Worm (Caenorhabditis elegans) whole organism, L2 larva: ENCODE measurements around the gene fipr-4.

Experiments
- C34F6.9 ChIP-seq: fragments of 150-350 bp; optimal IDR thresholded peaks from 2 replicates; lab custom pipeline; 2014; ENCODE audit warnings: missing biosample characterization, missing genetic modification characterization
- F13H6.1 ChIP-seq: sonication (generic microtip); optimal IDR thresholded peaks from 2 replicates; lab custom pipeline; 2016; ENCODE audit warnings: missing genetic modification characterization, missing compliant biosample characterization
- R02D3.7 ChIP-seq: fragments of 150-350 bp; optimal IDR thresholded peaks from 2 replicates; lab custom pipeline; 2014; ENCODE audit warnings: missing biosample characterization, missing genetic modification characterization
- Y55F3AM.14 ChIP-seq: fragments of 200-800 bp; sonication (Bioruptor generic); optimal IDR thresholded peaks from 2 replicates; lab custom pipeline; 2018; ENCODE audit warnings: mild to moderate bottlenecking, missing genetic modification characterization, missing compliant biosample characterization
- ZK546.5 ChIP-seq: sonication (generic microtip); optimal IDR thresholded peaks from 2 replicates; lab custom pipeline; 2017; ENCODE audit warnings: missing biosample characterization, missing genetic modification characterization
- alr-1 ChIP-seq: fragments of 150-350 bp; optimal IDR thresholded peaks from 2 replicates; lab custom pipeline; 2014; ENCODE audit warnings: missing biosample characterization, missing genetic modification characterization
- aly-2 ChIP-seq: fragments of 150-350 bp; optimal IDR thresholded peaks from 2 replicates; lab custom pipeline; 2014; ENCODE audit warnings: missing biosample characterization, missing genetic modification characterization
- ama-1 ChIP-seq: fragments of 150-350 bp; optimal IDR thresholded peaks from 2 replicates; lab custom pipeline; 2018; ENCODE audit warnings: inconsistent platforms
- blmp-1 ChIP-seq: sonication (generic microtip); optimal IDR thresholded peaks from 2 replicates; lab custom pipeline; 2017; ENCODE audit warnings: missing genetic modification characterization, mild to moderate bottlenecking, missing compliant biosample characterization, antibody characterized with exemption, moderate library complexity; ENCODE audit not compliant: insufficient read depth
- ceh-16 ChIP-seq: fragments of 150-350 bp; optimal IDR thresholded peaks from 2 replicates; lab custom pipeline; 2014; ENCODE audit warnings: missing biosample characterization, missing genetic modification characterization
- crh-2 ChIP-seq: sonication (generic microtip); optimal IDR thresholded peaks from 2 replicates; lab custom pipeline; 2017; ENCODE audit warnings: missing biosample characterization, missing genetic modification characterization
- dmd-4 ChIP-seq: sonication (generic microtip); optimal IDR thresholded peaks from 2 replicates; lab custom pipeline; 2017; ENCODE audit warnings: missing biosample characterization, missing genetic modification characterization
- egl-27 ChIP-seq: sonication (generic microtip); optimal IDR thresholded peaks from 3 replicates; lab custom pipeline; 2017; ENCODE audit warnings: missing biosample characterization, missing genetic modification reagents, missing genetic modification characterization
- elt-3 ChIP-seq: sonication (generic microtip); optimal IDR thresholded peaks from 2 replicates; lab custom pipeline; 2017; ENCODE audit warnings: missing biosample characterization, missing genetic modification characterization
- fos-1 ChIP-seq: fragments of 150-350 bp; optimal IDR thresholded peaks from 2 replicates; lab custom pipeline; 2014; ENCODE audit warnings: missing biosample characterization, missing genetic modification characterization
- gmeb-1 ChIP-seq: fragments of 150-350 bp; optimal IDR thresholded peaks from 2 replicates; lab custom pipeline; 2014; ENCODE audit warnings: missing biosample characterization, missing genetic modification characterization
- lin-11 ChIP-seq: fragments of 150-350 bp; sonication (generic microtip); optimal IDR thresholded peaks from 2 replicates; lab custom pipeline; 2014; ENCODE audit warnings: missing biosample characterization, missing genetic modification characterization, inconsistent platforms, mixed read lengths
- lin-13 ChIP-seq: fragments of 150-350 bp; optimal IDR thresholded peaks from 2 replicates; lab custom pipeline; 2014; ENCODE audit warnings: missing biosample characterization, missing genetic modification reagents, missing genetic modification characterization
- lin-39 ChIP-seq: fragments of 150-350 bp; optimal IDR thresholded peaks from 2 replicates; lab custom pipeline; 2014; ENCODE audit warnings: missing biosample characterization, missing genetic modification reagents, missing genetic modification characterization
- lsy-2 ChIP-seq, 2 experiments: fragments of 150-350 bp in 1 of 2; sonication (generic microtip) in 1 of 2; optimal IDR thresholded peaks; 2 replicates each; lab custom pipeline; 2014 to 2017; ENCODE audit warnings: missing biosample characterization in 2 of 2, missing genetic modification characterization in 2 of 2
- mab-5 ChIP-seq: fragments of 150-350 bp; optimal IDR thresholded peaks from 2 replicates; lab custom pipeline; 2014; ENCODE audit warnings: missing biosample characterization, missing genetic modification characterization
- nhr-10 ChIP-seq: sonication (generic microtip); optimal IDR thresholded peaks from 2 replicates; lab custom pipeline; 2017; ENCODE audit warnings: missing biosample characterization, missing genetic modification characterization
- nhr-11 ChIP-seq: fragments of 150-350 bp; optimal IDR thresholded peaks from 2 replicates; lab custom pipeline; 2014; ENCODE audit warnings: missing biosample characterization, missing genetic modification characterization
- nhr-12 ChIP-seq: fragments of 150-350 bp; optimal IDR thresholded peaks from 2 replicates; lab custom pipeline; 2014; ENCODE audit warnings: missing biosample characterization, missing genetic modification characterization
- nhr-129 ChIP-seq: fragments of 150-350 bp; optimal IDR thresholded peaks from 2 replicates; lab custom pipeline; 2014; ENCODE audit warnings: missing biosample characterization, missing genetic modification characterization
- nhr-23 ChIP-seq: fragments of 150-350 bp; optimal IDR thresholded peaks from 2 replicates; lab custom pipeline; 2014; ENCODE audit warnings: missing biosample characterization, missing genetic modification reagents, missing genetic modification characterization
- nhr-237 ChIP-seq: fragments of 150-350 bp; optimal IDR thresholded peaks from 2 replicates; lab custom pipeline; 2014; ENCODE audit warnings: missing biosample characterization, missing genetic modification characterization
- nhr-25 ChIP-seq: fragments of 150-350 bp; sonication (generic microtip); optimal IDR thresholded peaks from 3 replicates; lab custom pipeline; 2014; ENCODE audit warnings: missing biosample characterization, missing genetic modification characterization
- nhr-6 ChIP-seq: fragments of 150-350 bp; optimal IDR thresholded peaks from 2 replicates; lab custom pipeline; 2014; ENCODE audit warnings: missing biosample characterization, missing genetic modification characterization
- peb-1 ChIP-seq: fragments of 150-350 bp; optimal IDR thresholded peaks from 2 replicates; lab custom pipeline; 2014; ENCODE audit warnings: missing biosample characterization, missing genetic modification characterization
- skn-1 ChIP-seq: sonication (generic microtip); optimal IDR thresholded peaks from 2 replicates; lab custom pipeline; 2017; ENCODE audit warnings: missing biosample characterization, missing genetic modification characterization
- sma-3 ChIP-seq: sonication (generic microtip); optimal IDR thresholded peaks from 2 replicates; lab custom pipeline; 2016; ENCODE audit warnings: missing genetic modification reagents, missing genetic modification characterization, missing compliant biosample characterization
- sma-9 ChIP-seq, 2 experiments: fragments of 150-350 bp in 1 of 2; sonication (generic microtip) in 1 of 2; optimal IDR thresholded peaks; 2 replicates each; lab custom pipeline; 2014 to 2016; ENCODE audit warnings: missing genetic modification characterization in 2 of 2, mild to moderate bottlenecking in 1 of 2, missing biosample characterization in 1 of 2, missing compliant biosample characterization in 1 of 2, missing genetic modification reagents in 1 of 2, moderate library complexity in 1 of 2
- snpc-4 ChIP-seq: fragments of 150-350 bp; optimal IDR thresholded peaks from 2 replicates; lab custom pipeline; 2014; ENCODE audit warnings: missing biosample characterization, missing genetic modification characterization
- unc-39 ChIP-seq: fragments of 150-350 bp; optimal IDR thresholded peaks from 2 replicates; lab custom pipeline; 2014; ENCODE audit warnings: missing biosample characterization, missing genetic modification characterization
- unc-55 ChIP-seq: fragments of 150-350 bp; sonication (generic microtip); optimal IDR thresholded peaks from 3 replicates; lab custom pipeline; 2014; ENCODE audit warnings: missing biosample characterization, missing genetic modification reagents, missing genetic modification characterization
- unc-62 ChIP-seq: fragments of 150-350 bp; optimal IDR thresholded peaks from 2 replicates; lab custom pipeline; 2014; ENCODE audit warnings: missing biosample characterization, missing genetic modification reagents, missing genetic modification characterization
- zag-1 ChIP-seq: fragments of 150-350 bp; optimal IDR thresholded peaks from 2 replicates; lab custom pipeline; 2014; ENCODE audit warnings: missing biosample characterization, missing genetic modification characterization
- ztf-1 ChIP-seq: fragments of 200-800 bp; sonication (Bioruptor generic); conservative IDR thresholded peaks from 2 replicates; pipeline ENCODE4 v1.3.6; 2022; ENCODE audit warnings: missing genetic modification characterization, missing compliant biosample characterization
- ztf-11 ChIP-seq: sonication (generic microtip); optimal IDR thresholded peaks from 2 replicates; lab custom pipeline; 2017; ENCODE audit warnings: missing biosample characterization, missing genetic modification characterization

Gene fipr-4

DNA sequence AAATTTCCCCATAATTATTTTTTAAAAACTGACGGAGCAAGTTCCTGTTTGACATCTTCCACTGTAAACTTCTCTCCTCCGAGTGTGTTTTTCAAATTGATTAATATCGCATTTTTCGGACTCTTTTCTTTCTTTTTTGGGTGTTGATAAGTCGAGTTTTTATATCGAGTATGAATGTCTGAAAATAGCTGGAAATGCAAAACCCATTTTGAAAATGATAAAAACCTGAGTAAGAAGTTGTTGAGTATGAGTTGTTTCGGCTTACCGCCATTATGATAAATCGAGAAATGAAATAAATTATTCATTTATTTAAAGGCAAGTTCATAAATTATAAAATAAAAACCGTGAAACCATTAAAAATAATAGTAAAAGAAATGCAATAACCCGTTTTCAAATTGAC is 42.5 kb downstream of the fipr-4 start, which contains the start of gene ZK856.18:
ZK856.18 (minus strand) TSS at position 289 of the 400 bp plus-strand sequence.
- TF ChIP-seq alr-1 (tag; lab: Kevin White, UChicago): no peak
- TF ChIP-seq snpc-4 (tag; lab: Kevin White, UChicago): no peak
- TF ChIP-seq egl-27 (tag; lab: Kevin White, UChicago): no peak
- no peak for TF ChIP-seq lsy-2 (tag; optimal IDR thresholded peaks at IDR 0.05; lab: Kevin White, UChicago)
- no peak for TF ChIP-seq Y55F3AM.14 (GFP tag; lab: Kevin White, UChicago)
- no peak for TF ChIP-seq nhr-12
- TF ChIP-seq peb-1 (tag; lab: Kevin White, UChicago): no peak
- TF ChIP-seq nhr-25: no peak
- no peak for TF ChIP-seq unc-39 (tag; lab: Kevin White, UChicago)
- no peak for TF ChIP-seq lin-13 (GFP tag; lab: Kevin White, UChicago)
- TF ChIP-seq, all 48 proteins: peak for 0

DNA sequence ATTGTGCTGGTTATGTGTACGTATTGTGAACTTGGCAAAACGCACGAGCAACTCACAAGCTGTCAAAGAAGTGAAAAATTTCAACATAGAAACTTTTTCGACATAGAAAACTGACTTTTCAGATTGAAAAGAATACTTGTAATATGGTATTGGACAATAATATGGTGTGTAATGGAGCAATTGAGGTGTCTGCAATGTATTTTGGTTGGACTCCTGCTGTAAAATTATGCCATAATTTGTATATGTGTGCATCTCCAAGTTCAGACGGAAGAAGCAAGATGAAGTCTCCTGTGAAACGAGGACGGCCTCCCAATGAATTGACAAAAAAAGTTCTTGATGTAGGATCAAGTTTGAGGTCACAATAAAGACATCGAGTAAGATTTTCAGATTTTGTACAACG is 44.5 kb downstream of the fipr-4 start:
- TF ChIP-seq zag-1 (tag; lab: Kevin White, UChicago) (no peak), snpc-4 (tag; lab: Kevin White, UChicago) (no peak), sma-9 (GFP tag; optimal IDR thresholded peaks at IDR 0.05; lab: Kevin White, UChicago) (no peak), sma-9 (tag; optimal IDR thresholded peaks at IDR 0.05; lab: Kevin White, UChicago) (no peak), C34F6.9 (tag; lab: Kevin White, UChicago) (no peak), lsy-2 (tag; optimal IDR thresholded peaks at IDR 0.05; lab: Kevin White, UChicago) (no peak), nhr-6 (tag; lab: Kevin White, UChicago) (no peak), lin-11 (tag; lab: Kevin White, UChicago) (no peak), ZK546.5 (tag; lab: Kevin White, UChicago) (no peak), ceh-16 (tag; lab: Kevin White, UChicago) (no peak), gmeb-1 (tag; lab: Kevin White, UChicago) (no peak), dmd-4 (tag; lab: Kevin White, UChicago) (no peak), fos-1 (tag; lab: Kevin White, UChicago) (no peak), nhr-237 (no peak)

DNA sequence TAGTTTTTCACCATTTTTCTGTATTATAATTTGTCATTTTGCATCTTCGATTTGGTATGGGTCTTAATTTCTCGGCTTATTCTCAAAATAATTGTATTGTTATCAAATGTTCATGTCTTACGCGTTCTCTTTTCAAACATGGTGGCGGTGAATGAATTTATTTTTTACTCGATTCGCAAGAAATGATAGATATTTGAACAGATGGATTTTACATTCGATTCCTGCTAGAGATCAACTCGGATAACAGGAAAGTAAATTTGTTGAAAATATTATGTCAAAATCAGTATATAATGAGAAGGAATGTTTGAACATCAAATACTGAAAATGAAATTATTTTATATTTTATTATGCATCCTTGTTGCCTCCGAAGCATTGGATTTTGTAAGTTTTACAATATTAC is 45.3 kb downstream of the fipr-4 start, which contains the start of gene ZK856.4:
ZK856.4 (plus strand) TSS at position 301 of the 400 bp plus-strand sequence.
- TF ChIP-seq ztf-1 (GFP tag; lab: Robert Waterston, UW): no peak
- TF ChIP-seq nhr-12: no peak
- TF ChIP-seq R02D3.7 (tag; lab: Kevin White, UChicago): no peak
- TF ChIP-seq lin-11 (tag; lab: Kevin White, UChicago): no peak
- no peak for TF ChIP-seq lin-39 (tag; lab: Kevin White, UChicago)
- no peak for TF ChIP-seq nhr-23 (tag; lab: Kevin White, UChicago)
- TF ChIP-seq, all 48 proteins: peak for 0

DNA sequence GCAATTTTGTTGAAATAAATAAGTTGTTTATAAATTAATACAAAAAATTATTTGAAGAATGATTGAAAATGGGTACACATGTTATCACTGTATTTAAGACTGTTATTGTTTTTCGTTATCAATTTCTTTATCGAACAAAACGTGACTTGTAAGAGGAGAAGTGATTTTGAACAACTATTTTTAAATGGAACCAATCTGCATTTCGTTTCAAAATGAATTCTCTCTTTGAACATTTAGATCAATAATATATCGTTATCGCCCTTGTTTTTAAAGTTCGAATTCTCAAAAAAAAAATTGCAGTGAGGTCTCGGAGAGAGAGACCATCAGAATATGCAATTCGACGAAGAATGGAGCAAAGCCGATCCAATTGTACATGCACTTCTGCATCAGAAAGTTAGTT is 49.0 kb downstream of the fipr-4 start, which contains the start of gene cul-5:
cul-5 (plus strand) TSS at position 301 of the 400 bp plus-strand sequence.
- TF ChIP-seq F13H6.1 (tag; lab: Kevin White, UChicago): no peak

DNA sequence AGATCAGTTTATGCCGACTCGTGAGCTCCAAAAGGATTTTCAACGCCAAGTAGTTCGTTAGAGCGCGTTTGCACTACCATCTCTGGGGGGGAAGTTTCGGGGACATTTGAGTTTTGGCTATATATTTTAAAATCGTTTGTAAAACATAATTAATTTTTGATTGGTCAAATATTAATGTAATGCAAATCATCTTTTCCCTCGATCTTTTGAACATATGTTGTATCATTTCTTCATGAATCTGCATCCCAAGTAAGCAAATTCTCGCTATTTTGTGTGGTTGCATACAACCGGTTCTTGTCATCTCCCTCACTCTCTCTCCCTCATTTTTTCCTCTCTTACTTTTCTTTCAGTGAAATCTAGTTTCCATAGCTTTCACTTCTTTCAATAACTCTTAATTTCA is 50.1 kb downstream of the fipr-4 start:
- TF ChIP-seq unc-62 (no peak), elt-3 (tag; lab: Kevin White, UChicago) (no peak), nhr-11 (no peak), lsy-2 (tag; optimal IDR thresholded peaks at IDR 0.05; lab: Kevin White, UChicago) (peak; percentile 15 to 76), blmp-1 (peak; percentile 96), F13H6.1 (tag; lab: Kevin White, UChicago) (peak; percentile 63), nhr-10 (tag; lab: Kevin White, UChicago) (no peak), fos-1 (tag; lab: Kevin White, UChicago) (peak; percentile 28), gmeb-1 (tag; lab: Kevin White, UChicago) (peak; percentile 20), nhr-25 (peak; percentile 50), ztf-11 (tag; lab: Kevin White, UChicago) (no peak), R02D3.7 (tag; lab: Kevin White, UChicago) (no peak), nhr-129 (peak; percentile 64), unc-55 (GFP tag; lab: Kevin White, UChicago) (peak; percentile 65), mab-5 (tag; lab: Kevin White, UChicago) (no peak), egl-27 (tag; lab: Kevin White, UChicago) (no peak), ZK546.5 (tag; lab: Kevin White, UChicago) (no peak), nhr-6 (tag; lab: Kevin White, UChicago) (peak; percentile 6), lin-39 (tag; lab: Kevin White, UChicago) (no peak), ama-1 (lab: Kevin White, UChicago) (no peak), skn-1 (tag; lab: Kevin White, UChicago) (no peak), sma-3 (GFP tag; lab: Kevin White, UChicago) (peak; percentile 72), sma-9 (GFP tag; optimal IDR thresholded peaks at IDR 0.05; lab: Kevin White, UChicago) (no peak), sma-9 (tag; optimal IDR thresholded peaks at IDR 0.05; lab: Kevin White, UChicago) (no peak), crh-2 (tag; lab: Kevin White, UChicago) (peak; percentile 62), lin-13 (GFP tag; lab: Kevin White, UChicago) (peak; percentile 30), aly-2 (tag; lab: Kevin White, UChicago) (no peak), C34F6.9 (tag; lab: Kevin White, UChicago) (peak; percentile 79), dmd-4 (tag; lab: Kevin White, UChicago) (no peak), ztf-1 (GFP tag; lab: Robert Waterston, UW) (no peak), lin-11 (tag; lab: Kevin White, UChicago) (no peak)
